Comparison of ENCODE assay signal across 2 worm cellular contexts in genomic region chrIII:5744579-5744978, ce11.
TF ChIP-seq lines count a peak whose summit lies in the region.

B0244.5 (plus strand) TSS chrIII:5744879.

TF ChIP-seq in whole organism, L2 larva, 48 proteins besides CTCF, POLR2A, EP300 and RAD21:
- TF ChIP-seq sma-9 (GFP tag; optimal IDR thresholded peaks at IDR 0.05; lab: Kevin White, UChicago), result no peak
- TF ChIP-seq sma-9 (tag; optimal IDR thresholded peaks at IDR 0.05; lab: Kevin White, UChicago), result no peak
- TF ChIP-seq nhr-11 (tag; optimal IDR thresholded peaks at IDR 0.05; lab: Kevin White, UChicago), result no peak
- no peak for TF ChIP-seq ztf-4 (tag; optimal IDR thresholded peaks at IDR 0.05; lab: Kevin White, UChicago)
- TF ChIP-seq nhr-77 (tag; optimal IDR thresholded peaks at IDR 0.05; lab: Kevin White, UChicago), result no peak
- no peak for TF ChIP-seq unc-62 (GFP tag; optimal IDR thresholded peaks at IDR 0.05; lab: Kevin White, UChicago)
- no peak for TF ChIP-seq dmd-4 (tag; optimal IDR thresholded peaks at IDR 0.05; lab: Kevin White, UChicago)
- TF ChIP-seq fos-1 (tag; optimal IDR thresholded peaks at IDR 0.05; lab: Kevin White, UChicago), result peak; percentile 4
- TF ChIP-seq nhr-10 (tag; optimal IDR thresholded peaks at IDR 0.05; lab: Kevin White, UChicago), result no peak
- TF ChIP-seq gmeb-1 (tag; optimal IDR thresholded peaks at IDR 0.05; lab: Kevin White, UChicago), result no peak
TF ChIP-seq in whole organism, L2 larva: peak in this region for 1.

TF ChIP-seq in whole organism, L3 larva, 47 proteins besides CTCF, POLR2A, EP300 and RAD21:
- TF ChIP-seq elt-2 (tag; optimal IDR thresholded peaks at IDR 0.05; lab: Kevin White, UChicago), result peak; percentile 15
- TF ChIP-seq ama-1 (optimal IDR thresholded peaks at IDR 0.05; lab: Kevin White, UChicago), result no peak

Comparison
In these comparisons a context has a peak if more than half of its experiments do, and no peak if none do; other contexts are left out.
1. Of the 25 proteins assayed by ChIP-seq in both whole organism, L2 larva and whole organism, L3 larva: peak only in whole organism, L2 larva: fos-1; only in whole organism, L3 larva: none; in both: none; in neither: 24.